Worm (Caenorhabditis elegans) whole organism, L3 larva: ENCODE results near the gene famh-161.

Source experiments
- ama-1 ChIP-seq: fragments of 150-350 bp; optimal IDR thresholded peaks from 2 replicates; lab custom pipeline; 2018
- nhr-11 ChIP-seq: fragments of 150-350 bp; optimal IDR thresholded peaks from 2 replicates; lab custom pipeline; 2014; ENCODE audit warnings: missing biosample characterization, missing genetic modification characterization
- nhr-25 ChIP-seq: sonication (generic microtip); optimal IDR thresholded peaks from 2 replicates; lab custom pipeline; 2017; ENCODE audit warnings: missing biosample characterization, missing genetic modification characterization
- pha-4 ChIP-seq: fragments of 150-350 bp; optimal IDR thresholded peaks from 2 replicates; lab custom pipeline; 2014; ENCODE audit warnings: missing biosample characterization, missing genetic modification reagents, missing genetic modification characterization

DNA sequence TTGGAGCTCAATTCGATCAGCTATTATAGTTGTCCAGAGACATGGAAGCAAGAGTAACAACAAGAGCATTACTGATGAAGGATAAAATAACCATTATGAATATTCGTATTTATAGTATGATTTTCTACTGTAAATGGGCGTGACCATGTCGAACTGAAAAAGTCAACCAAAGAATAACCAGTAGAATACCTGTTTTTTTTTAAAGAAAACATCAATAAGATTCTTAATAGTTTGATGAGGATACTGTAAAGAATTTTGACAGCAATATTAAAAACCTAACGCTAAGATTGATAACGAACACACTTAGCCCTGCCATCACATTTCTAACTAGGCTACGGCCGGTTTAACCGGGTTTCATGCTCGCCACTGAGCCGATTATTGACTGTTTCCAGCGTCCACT is 19.0 kb upstream of the famh-161 start, which contains the start of gene vmo-1:
- no peak for TF ChIP-seq nhr-11 (tag; lab: Kevin White, UChicago)
- no peak for TF ChIP-seq ama-1
- no peak for TF ChIP-seq pha-4 (tag; lab: Kevin White, UChicago)
- TF ChIP-seq nhr-25 (tag; lab: Kevin White, UChicago), result no peak
